Fruit fly (Drosophila melanogaster) whole organism, embryonic: ENCODE results near the gene Ror.

ENCODE experiments used
- Atf-2 ChIP-seq: fragments of 200-800 bp; sonication (Bioruptor generic); optimal IDR thresholded peaks from 2 replicates; lab custom pipeline; 2016; ENCODE audit warnings: missing biosample characterization, missing genetic modification characterization
- BtbVII ChIP-seq: fragments of 200-800 bp; sonication (Bioruptor generic); optimal IDR thresholded peaks from 3 replicates; lab custom pipeline; 2017; ENCODE audit warnings: missing biosample characterization, mild to moderate bottlenecking, missing genetic modification characterization
- CG11723 ChIP-seq: fragments of 200-800 bp; sonication (Bioruptor generic); optimal IDR thresholded peaks from 2 replicates; lab custom pipeline; 2017; ENCODE audit warnings: missing biosample characterization, mild to moderate bottlenecking, missing genetic modification characterization
- CG12659 ChIP-seq: fragments of 200-800 bp; sonication (Bioruptor generic); optimal IDR thresholded peaks from 3 replicates; lab custom pipeline; 2017; ENCODE audit warnings: mild to moderate bottlenecking, missing biosample characterization, missing genetic modification reagents, missing genetic modification characterization
- CG13424 ChIP-seq: fragments of 200-800 bp; sonication (Bioruptor generic); optimal IDR thresholded peaks from 2 replicates; lab custom pipeline; 2019; ENCODE audit warnings: missing biosample characterization, mild to moderate bottlenecking, missing genetic modification characterization, moderate library complexity
- CG14860 ChIP-seq: fragments of 200-800 bp; sonication (Bioruptor generic); IDR thresholded peaks from 3 replicates; pipeline ENCODE4 v1.3.6; 2022; ENCODE audit warnings: missing biosample characterization, missing genetic modification characterization; ENCODE audit not compliant: partially characterized antibody
- CG15696 ChIP-seq: fragments of 200-800 bp; sonication (Bioruptor generic); optimal IDR thresholded peaks from 2 replicates; lab custom pipeline; 2019; ENCODE audit warnings: missing biosample characterization, mild to moderate bottlenecking, missing genetic modification characterization, moderate library complexity
- CG33213 ChIP-seq: fragments of 200-800 bp; sonication (Bioruptor generic); optimal IDR thresholded peaks from 3 replicates; lab custom pipeline; 2016; ENCODE audit warnings: missing biosample characterization, missing genetic modification characterization
- CG3407 ChIP-seq: fragments of 200-800 bp; sonication (Bioruptor generic); optimal IDR thresholded peaks from 2 replicates; lab custom pipeline; 2018; ENCODE audit warnings: missing biosample characterization, mild to moderate bottlenecking, missing genetic modification characterization
- CG3995 ChIP-seq: fragments of 200-800 bp; sonication (Bioruptor generic); optimal IDR thresholded peaks from 3 replicates; lab custom pipeline; 2016; ENCODE audit warnings: missing biosample characterization, missing genetic modification characterization
- CG4730 ChIP-seq: fragments of 200-800 bp; sonication (Bioruptor generic); IDR thresholded peaks from 2 replicates; pipeline ENCODE4 v1.3.6; 2022; ENCODE audit warnings: missing biosample characterization, missing genetic modification characterization
- CG6813 ChIP-seq: fragments of 200-800 bp; sonication (Bioruptor generic); optimal IDR thresholded peaks from 2 replicates; lab custom pipeline; 2017; ENCODE audit warnings: missing biosample characterization, missing genetic modification characterization, mild to moderate bottlenecking, moderate library complexity, missing genetic modification reagents
- CG7357 ChIP-seq: fragments of 200-800 bp; sonication (Bioruptor generic); IDR thresholded peaks from 3 replicates; pipeline ENCODE4 v1.3.6; 2022; ENCODE audit warnings: missing biosample characterization, missing genetic modification characterization
- CG8359 ChIP-seq: fragments of 200-800 bp; sonication (Bioruptor generic); optimal IDR thresholded peaks from 2 replicates; lab custom pipeline; 2017; ENCODE audit warnings: missing biosample characterization, mild to moderate bottlenecking, missing genetic modification characterization, borderline replicate concordance
- CG9797 ChIP-seq: fragments of 200-800 bp; sonication (Bioruptor generic); optimal IDR thresholded peaks from 3 replicates; lab custom pipeline; 2018; ENCODE audit warnings: missing biosample characterization, mild to moderate bottlenecking, missing genetic modification characterization
- Chrac-16 ChIP-seq: fragments of 200-800 bp; sonication (Bioruptor generic); optimal IDR thresholded peaks from 3 replicates; lab custom pipeline; 2016; ENCODE audit warnings: missing biosample characterization, missing genetic modification characterization
- Dfd ChIP-seq, 2 experiments: fragments of >200 bp; optimal IDR thresholded peaks; 2 replicates each; lab custom pipeline; 2017; ENCODE audit warnings: missing biosample characterization in 2 of 2, missing genetic modification characterization in 2 of 2
- Dll ChIP-seq: fragments of 200-800 bp; sonication (Bioruptor generic); IDR thresholded peaks from 4 replicates; pipeline ENCODE4 v1.3.6; 2022; ENCODE audit warnings: missing biosample characterization, missing genetic modification characterization; ENCODE audit not compliant: partially characterized antibody
- Doc3 ChIP-seq: fragments of 200-800 bp; sonication (Bioruptor generic); IDR thresholded peaks from 3 replicates; pipeline ENCODE4 v1.3.6; 2022; ENCODE audit warnings: missing biosample characterization, missing genetic modification characterization; ENCODE audit not compliant: partially characterized antibody
- Dref ChIP-seq: fragments of 200-800 bp; sonication (Bioruptor generic); IDR thresholded peaks from 2 replicates; pipeline ENCODE4 v1.3.6; 2022; ENCODE audit warnings: missing biosample characterization, missing genetic modification characterization
- Eip74EF ChIP-seq, 2 experiments: fragments of 200-800 bp in 1 of 2; fragments of >200 bp in 1 of 2; sonication (Bioruptor generic) in 1 of 2; optimal IDR thresholded peaks; 2 replicates each; lab custom pipeline; 2017 to 2019; ENCODE audit warnings: missing biosample characterization in 2 of 2, missing genetic modification characterization in 2 of 2, mild to moderate bottlenecking in 1 of 2, moderate library complexity in 1 of 2
- Ets97D ChIP-seq: fragments of 200-800 bp; sonication (Bioruptor generic); optimal IDR thresholded peaks from 3 replicates; lab custom pipeline; 2016; ENCODE audit warnings: missing biosample characterization, missing genetic modification characterization
- Gug ChIP-seq: fragments of 200-800 bp; sonication (Bioruptor generic); IDR thresholded peaks from 4 replicates; pipeline ENCODE4 v1.3.6; 2022; ENCODE audit warnings: missing biosample characterization, missing genetic modification characterization
- Mad ChIP-seq: fragments of 200-800 bp; sonication (Bioruptor generic); optimal IDR thresholded peaks from 2 replicates; lab custom pipeline; 2016; ENCODE audit warnings: missing biosample characterization, missing genetic modification characterization
- Oaz ChIP-seq: fragments of 200-800 bp; sonication (Bioruptor generic); IDR thresholded peaks from 2 replicates; pipeline ENCODE4 v1.3.6; 2022; ENCODE audit warnings: missing biosample characterization, missing genetic modification characterization
- TFAM ChIP-seq: fragments of 200-800 bp; sonication (Bioruptor generic); optimal IDR thresholded peaks from 2 replicates; lab custom pipeline; 2017; ENCODE audit warnings: missing biosample characterization, missing genetic modification characterization, inconsistent platforms
- ara ChIP-seq: fragments of 200-800 bp; sonication (Bioruptor generic); IDR thresholded peaks from 2 replicates; pipeline ENCODE4 v1.3.6; 2022; ENCODE audit warnings: missing biosample characterization, missing genetic modification characterization
- ash1 ChIP-seq: fragments of 200-800 bp; sonication (Bioruptor generic); optimal IDR thresholded peaks from 2 replicates; lab custom pipeline; 2018; ENCODE audit warnings: missing biosample characterization, mild to moderate bottlenecking, missing genetic modification characterization
- bcd ChIP-seq: fragments of 200-800 bp; sonication (Bioruptor generic); optimal IDR thresholded peaks from 2 replicates; lab custom pipeline; 2017; ENCODE audit warnings: missing biosample characterization, mild to moderate bottlenecking, missing genetic modification characterization
- chif ChIP-seq, 2 experiments: fragments of 200-800 bp; sonication (Bioruptor generic); optimal IDR thresholded peaks; 3 replicates each; lab custom pipeline; 2016; ENCODE audit warnings: missing biosample characterization in 2 of 2, missing genetic modification characterization in 2 of 2
- chinmo ChIP-seq: fragments of 200-800 bp; sonication (Bioruptor generic); IDR thresholded peaks from 4 replicates; pipeline ENCODE4 v1.3.6; 2022; ENCODE audit warnings: missing biosample characterization, missing genetic modification characterization; ENCODE audit not compliant: partially characterized antibody
- dati ChIP-seq: fragments of 200-800 bp; sonication (Bioruptor generic); IDR thresholded peaks from 2 replicates; pipeline ENCODE4 v1.3.6; 2022; ENCODE audit warnings: missing biosample characterization, missing genetic modification characterization
- dimm ChIP-seq: fragments of 200-800 bp; sonication (Bioruptor generic); IDR thresholded peaks from 2 replicates; pipeline ENCODE4 v1.3.6; 2022; ENCODE audit warnings: missing biosample characterization, missing genetic modification characterization
- gcm ChIP-seq: fragments of 200-800 bp; sonication (Bioruptor generic); optimal IDR thresholded peaks from 2 replicates; lab custom pipeline; 2019; ENCODE audit warnings: missing biosample characterization, mild to moderate bottlenecking, missing genetic modification characterization, moderate library complexity
- gsb ChIP-seq: fragments of 200-800 bp; sonication (Bioruptor generic); IDR thresholded peaks from 2 replicates; pipeline ENCODE4 v1.3.6; 2022; ENCODE audit warnings: missing biosample characterization, missing genetic modification characterization
- gt ChIP-seq: fragments of 200-800 bp; sonication (Bioruptor generic); IDR thresholded peaks from 2 replicates; pipeline ENCODE4 v1.3.6; 2022; ENCODE audit warnings: missing biosample characterization, missing genetic modification characterization
- hkb ChIP-seq, 2 experiments: fragments of 200-800 bp in 1 of 2; fragments of >200 bp in 1 of 2; sonication (Bioruptor generic) in 1 of 2; IDR thresholded peaks in 1 of 2; optimal IDR thresholded peaks in 1 of 2; 2 replicates each; pipeline versions ENCODE4 v1.3.6 to Lab custom; 2017 to 2022; ENCODE audit warnings: missing biosample characterization in 1 of 2, missing genetic modification characterization in 1 of 2
- kah ChIP-seq: fragments of 200-800 bp; sonication (Bioruptor generic); optimal IDR thresholded peaks from 2 replicates; lab custom pipeline; 2018; ENCODE audit warnings: missing biosample characterization, mild to moderate bottlenecking, missing genetic modification characterization
- lmd ChIP-seq: fragments of 200-800 bp; sonication (Bioruptor generic); IDR thresholded peaks from 2 replicates; pipeline ENCODE4 v1.3.6; 2022; ENCODE audit warnings: missing biosample characterization, missing genetic modification characterization
- odd ChIP-seq: fragments of 200-800 bp; sonication (Bioruptor generic); optimal IDR thresholded peaks from 2 replicates; lab custom pipeline; 2017; ENCODE audit warnings: missing biosample characterization, mild to moderate bottlenecking, missing genetic modification characterization
- org-1 ChIP-seq: fragments of 200-800 bp; sonication (Bioruptor generic); optimal IDR thresholded peaks from 2 replicates; lab custom pipeline; 2017; ENCODE audit warnings: missing biosample characterization, missing genetic modification characterization
- phol ChIP-seq: fragments of 200-800 bp; sonication (Bioruptor generic); optimal IDR thresholded peaks from 3 replicates; lab custom pipeline; 2018; ENCODE audit warnings: missing biosample characterization, mild to moderate bottlenecking, missing genetic modification characterization, moderate library complexity
- pum ChIP-seq: fragments of 200-800 bp; sonication (Bioruptor generic); optimal IDR thresholded peaks from 2 replicates; lab custom pipeline; 2016; ENCODE audit warnings: missing biosample characterization, missing genetic modification characterization
- schlank ChIP-seq: fragments of 200-800 bp; sonication (Bioruptor generic); optimal IDR thresholded peaks from 2 replicates; lab custom pipeline; 2018; ENCODE audit warnings: missing biosample characterization, mild to moderate bottlenecking, missing genetic modification characterization
- slou ChIP-seq: fragments of 200-800 bp; sonication (Bioruptor generic); optimal IDR thresholded peaks from 3 replicates; lab custom pipeline; 2016; ENCODE audit warnings: missing biosample characterization, missing genetic modification characterization
- sna ChIP-seq: fragments of 200-800 bp; sonication (Bioruptor generic); IDR thresholded peaks from 2 replicates; pipeline ENCODE4 v1.3.6; 2022; ENCODE audit warnings: missing biosample characterization, missing genetic modification characterization; ENCODE audit not compliant: partially characterized antibody
- toy ChIP-seq: fragments of 200-800 bp; sonication (Bioruptor generic); IDR thresholded peaks from 2 replicates; pipeline ENCODE4 v1.3.6; 2022; ENCODE audit warnings: missing biosample characterization, missing genetic modification characterization
- wor ChIP-seq: fragments of 200-800 bp; sonication (Bioruptor generic); IDR thresholded peaks from 2 replicates; pipeline ENCODE4 v1.3.6; 2022; ENCODE audit warnings: missing biosample characterization, missing genetic modification characterization

Ror gene

DNA sequence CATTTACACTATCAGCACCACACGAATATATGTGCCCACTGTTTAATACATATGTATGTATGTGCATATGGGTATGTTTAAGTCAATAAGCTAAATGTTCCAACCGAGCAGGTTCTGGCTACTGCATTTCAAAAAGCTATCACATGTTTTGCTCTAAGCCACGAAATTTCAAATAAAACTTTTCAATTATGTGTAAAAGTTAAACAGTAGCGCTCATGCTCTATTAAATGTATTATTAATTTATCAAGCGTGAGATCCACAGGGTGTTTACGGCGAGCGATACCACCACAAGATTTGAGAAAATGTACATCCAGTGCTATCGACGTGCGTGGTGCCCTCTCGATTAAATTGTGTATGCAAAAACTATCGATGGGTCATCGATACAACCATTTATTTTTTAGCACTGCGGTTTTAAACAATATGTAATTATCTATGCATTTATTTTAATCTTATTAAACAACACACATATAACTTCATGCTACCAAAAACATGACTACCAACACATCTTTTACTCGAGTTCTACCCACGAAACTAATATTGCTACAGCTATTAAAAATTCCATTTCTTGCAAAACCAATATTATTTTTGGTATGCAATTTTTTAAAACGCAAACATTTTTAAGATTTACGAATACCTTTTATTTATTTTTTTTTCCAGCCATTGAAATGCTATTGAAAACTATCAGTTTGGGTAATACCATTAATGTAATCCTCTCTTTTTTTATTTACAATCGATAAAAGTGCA is 9.3 kb downstream of the Ror start, which contains the start of gene Pten (continued):
- no peak for TF ChIP-seq Eip74EF (GFP tag; optimal IDR thresholded peaks at IDR 0.05; lab: Kevin White, UChicago)
- TF ChIP-seq CG33213 (GFP tag; lab: Kevin White, UChicago) = peak; percentile 57
- TF ChIP-seq ara = no peak
- TF ChIP-seq CG6813 (GFP tag; lab: Kevin White, UChicago) = no peak
- TF ChIP-seq ash1 = no peak
- no peak for TF ChIP-seq gcm
- no peak for TF ChIP-seq schlank (tag; lab: Kevin White, UChicago)
- peak; percentile 84 for TF ChIP-seq Dll (GFP tag; lab: Robert Waterston, UW)
- TF ChIP-seq org-1 (GFP tag; lab: Kevin White, UChicago) = no peak
- no peak for TF ChIP-seq odd
- no peak for TF ChIP-seq TFAM
- no peak for TF ChIP-seq gt
- peak; percentile 26 to 43 for TF ChIP-seq chif (GFP tag; optimal IDR thresholded peaks at IDR 0.05; lab: Kevin White, UChicago)
- TF ChIP-seq CG3407 (GFP tag; lab: Kevin White, UChicago) = no peak
- TF ChIP-seq Mad (GFP tag; lab: Kevin White, UChicago) = peak; percentile 43
- TF ChIP-seq CG4730 (GFP tag; lab: Robert Waterston, UW) = no peak
- TF ChIP-seq CG12659 = peak; percentile 82
- no peak for TF ChIP-seq Oaz
- no peak for TF ChIP-seq bcd (GFP tag; lab: Kevin White, UChicago)
- no peak for TF ChIP-seq hkb (optimal IDR thresholded peaks at IDR 0.05; lab: Kevin White, UChicago)
- TF ChIP-seq hkb (GFP tag; IDR thresholded peaks at IDR 0.05; lab: Robert Waterston, UW) = peak; percentile 59; the same call in 1 of the 2 replicates
- TF ChIP-seq CG8359 (GFP tag; lab: Kevin White, UChicago) = no peak
- TF ChIP-seq CG3995 (GFP tag; lab: Kevin White, UChicago) = peak; percentile 5
- TF ChIP-seq slou (GFP tag; lab: Kevin White, UChicago) = peak; percentile 63
- TF ChIP-seq Dfd (GFP tag; optimal IDR thresholded peaks at IDR 0.05; lab: Kevin White, UChicago) = no peak
- TF ChIP-seq Ets97D = peak; percentile 69
- TF ChIP-seq wor = no peak
- peak; percentile 85; the same call in 2 of the 4 replicates for TF ChIP-seq chinmo
- no peak for TF ChIP-seq gsb (GFP tag; lab: Robert Waterston, UW)
- no peak; the same call in 2 of the 3 replicates for TF ChIP-seq CG7357 (GFP tag; lab: Robert Waterston, UW)
- TF ChIP-seq sna (GFP tag; lab: Robert Waterston, UW) = peak; percentile 79; the same call in 1 of the 2 replicates
- TF ChIP-seq Dref = peak; percentile 97
- peak; percentile 83 for TF ChIP-seq kah
- TF ChIP-seq toy = no peak
- TF ChIP-seq BtbVII (GFP tag; lab: Kevin White, UChicago) = peak; percentile 38
- peak; percentile 52 for TF ChIP-seq Atf-2 (GFP tag; lab: Kevin White, UChicago)
- TF ChIP-seq Gug (GFP tag; lab: Robert Waterston, UW) = no peak; the same call in 3 of the 4 replicates
- TF ChIP-seq CG15696 (tag; lab: Kevin White, UChicago) = peak; percentile 63
- TF ChIP-seq phol (tag; lab: Kevin White, UChicago) = peak; percentile 85
- TF ChIP-seq CG13424 (tag; lab: Kevin White, UChicago) = peak; percentile 56
- TF ChIP-seq dati = no peak
- TF ChIP-seq pum = peak; percentile 60
- TF ChIP-seq Chrac-16 (GFP tag; lab: Kevin White, UChicago) = peak; percentile 68
- peak; percentile 87 for TF ChIP-seq CG14860 (GFP tag; lab: Robert Waterston, UW)
- no peak for TF ChIP-seq CG11723 (GFP tag; lab: Kevin White, UChicago)
- TF ChIP-seq Doc3 (GFP tag; lab: Robert Waterston, UW) = peak; percentile 66; the same call in 2 of the 3 replicates
- TF ChIP-seq lmd (GFP tag; lab: Robert Waterston, UW) = no peak
- no peak for TF ChIP-seq dimm (GFP tag; lab: Robert Waterston, UW)
- no peak for TF ChIP-seq CG9797 (GFP tag; lab: Kevin White, UChicago)
